Worm (Caenorhabditis elegans) whole organism, L4 larva: ENCODE measurements around the gene M04D8.4.
A peak's percentile ranks its signal among the peaks of the same experiment; 100 is the strongest.

Experiments
- F10B5.3 ChIP-seq: sonication (generic microtip); optimal IDR thresholded peaks from 2 replicates; lab custom pipeline; 2016; ENCODE audit warnings: mild to moderate bottlenecking, missing genetic modification characterization, missing compliant biosample characterization
- F26F4.8 ChIP-seq: fragments of 200-800 bp; sonication (Bioruptor generic); conservative IDR thresholded peaks from 2 replicates; pipeline ENCODE4 v1.3.6; 2022; ENCODE audit warnings: missing genetic modification characterization, missing compliant biosample characterization
- F49E8.2 ChIP-seq: sonication (generic microtip); optimal IDR thresholded peaks from 2 replicates; lab custom pipeline; 2016; ENCODE audit warnings: missing compliant biosample characterization, mild to moderate bottlenecking, missing genetic modification characterization, borderline replicate concordance
- R02D3.7 ChIP-seq: fragments of 150-350 bp; sonication (generic microtip); optimal IDR thresholded peaks from 3 replicates; lab custom pipeline; 2014; ENCODE audit warnings: missing biosample characterization, missing genetic modification characterization
- T20F7.1 ChIP-seq: fragments of 200-800 bp; sonication (Bioruptor generic); optimal IDR thresholded peaks from 2 replicates; lab custom pipeline; 2018; ENCODE audit warnings: mild to moderate bottlenecking, missing genetic modification characterization, missing compliant biosample characterization
- Y75B8A.6 ChIP-seq: fragments of 200-800 bp; sonication (Bioruptor generic); IDR thresholded peaks from 2 replicates; pipeline ENCODE4 v1.3.6; 2022; ENCODE audit warnings: missing genetic modification reagents, missing genetic modification characterization, missing compliant biosample characterization
- aha-1 ChIP-seq: fragments of 150-350 bp; peaks from one replicate; lab custom pipeline; 2014; ENCODE audit warnings: missing biosample characterization, missing genetic modification characterization
- arid-1 ChIP-seq: fragments of 200-800 bp; sonication (Bioruptor generic); conservative IDR thresholded peaks from 2 replicates; pipeline ENCODE4 v1.3.6; 2022; ENCODE audit warnings: missing genetic modification reagents, missing genetic modification characterization, missing compliant biosample characterization
- ceh-20 ChIP-seq: fragments of 200-800 bp; sonication (Bioruptor generic); IDR thresholded peaks from 2 replicates; pipeline ENCODE4 v1.3.6; 2022; ENCODE audit warnings: missing genetic modification reagents, missing genetic modification characterization, missing compliant biosample characterization
- ceh-82 ChIP-seq: sonication (generic microtip); optimal IDR thresholded peaks from 2 replicates; lab custom pipeline; 2017; ENCODE audit warnings: missing biosample characterization, missing genetic modification characterization
- ces-1 ChIP-seq: fragments of 150-350 bp; sonication (generic microtip); optimal IDR thresholded peaks from 4 replicates; lab custom pipeline; 2014; ENCODE audit warnings: missing biosample characterization, missing genetic modification reagents, missing genetic modification characterization
- daf-16 ChIP-seq, 3 experiments: sonication (generic microtip); optimal IDR thresholded peaks; 2 replicates each; lab custom pipeline; 2016 to 2017; ENCODE audit warnings: missing genetic modification characterization in 3 of 3, missing genetic modification reagents in 3 of 3, mild to moderate bottlenecking in 2 of 3, missing compliant biosample characterization in 2 of 3, missing biosample characterization in 1 of 3, moderate library complexity in 1 of 3
- daf-19 ChIP-seq: fragments of 200-800 bp; sonication (Bioruptor generic); conservative IDR thresholded peaks from 2 replicates; pipeline ENCODE4 v1.3.6; 2022; ENCODE audit warnings: missing genetic modification characterization, missing compliant biosample characterization
- daf-8 ChIP-seq: fragments of 200-800 bp; sonication (Bioruptor generic); IDR thresholded peaks from 2 replicates; pipeline ENCODE4 v1.3.6; 2022; ENCODE audit warnings: missing genetic modification characterization, missing compliant biosample characterization
- hlh-11 ChIP-seq: fragments of 200-800 bp; sonication (Bioruptor generic); optimal IDR thresholded peaks from 2 replicates; lab custom pipeline; 2018; ENCODE audit warnings: mild to moderate bottlenecking, missing genetic modification characterization, missing compliant biosample characterization
- lin-13 ChIP-seq: fragments of 150-350 bp; optimal IDR thresholded peaks from 2 replicates; lab custom pipeline; 2014; ENCODE audit warnings: missing biosample characterization, missing genetic modification reagents, missing genetic modification characterization
- lin-38 ChIP-seq: fragments of 200-800 bp; sonication (Bioruptor generic); IDR thresholded peaks from 2 replicates; pipeline ENCODE4 v1.3.6; 2022; ENCODE audit warnings: missing genetic modification reagents, missing genetic modification characterization, missing compliant biosample characterization
- lin-39 ChIP-seq: fragments of 150-350 bp; optimal IDR thresholded peaks from 2 replicates; lab custom pipeline; 2014; ENCODE audit warnings: missing biosample characterization, missing genetic modification reagents, missing genetic modification characterization
- madf-9 ChIP-seq: fragments of 200-800 bp; sonication (Bioruptor generic); conservative IDR thresholded peaks from 2 replicates; pipeline ENCODE4 v1.3.6; 2022; ENCODE audit warnings: missing genetic modification reagents, missing genetic modification characterization, missing compliant biosample characterization
- mdt-29 ChIP-seq: fragments of 200-800 bp; sonication (Bioruptor generic); IDR thresholded peaks from 2 replicates; pipeline ENCODE4 v1.3.6; 2022; ENCODE audit warnings: missing genetic modification reagents, missing genetic modification characterization, missing compliant biosample characterization
- nhr-102 ChIP-seq: sonication (generic microtip); optimal IDR thresholded peaks from 2 replicates; lab custom pipeline; 2016; ENCODE audit warnings: mild to moderate bottlenecking, missing genetic modification characterization, moderate library complexity, missing compliant biosample characterization
- nhr-25 ChIP-seq: sonication (generic microtip); optimal IDR thresholded peaks from 2 replicates; lab custom pipeline; 2017; ENCODE audit warnings: missing genetic modification characterization, mild to moderate bottlenecking, missing compliant biosample characterization, antibody characterized with exemption, moderate library complexity, borderline replicate concordance; ENCODE audit not compliant: insufficient read depth
- nhr-28 ChIP-seq: fragments of 150-350 bp; optimal IDR thresholded peaks from 2 replicates; lab custom pipeline; 2014; ENCODE audit warnings: missing biosample characterization, missing genetic modification characterization
- nhr-48 ChIP-seq: sonication (generic microtip); optimal IDR thresholded peaks from 2 replicates; lab custom pipeline; 2016; ENCODE audit warnings: mild to moderate bottlenecking, missing genetic modification characterization, missing compliant biosample characterization
- nhr-6 ChIP-seq: fragments of 150-350 bp; optimal IDR thresholded peaks from 2 replicates; lab custom pipeline; 2014; ENCODE audit warnings: missing biosample characterization, missing genetic modification characterization
- nhr-77 ChIP-seq: fragments of 150-350 bp; optimal IDR thresholded peaks from 2 replicates; lab custom pipeline; 2014; ENCODE audit warnings: missing biosample characterization, missing genetic modification characterization
- pha-4 ChIP-seq, 2 experiments: fragments of 150-350 bp in 1 of 2; fragments of 200-800 bp in 1 of 2; sonication (Bioruptor generic) in 1 of 2; IDR thresholded peaks in 1 of 2; optimal IDR thresholded peaks in 1 of 2; 2 replicates each; pipeline versions ENCODE4 v1.3.6 to Lab custom; 2014 to 2022; ENCODE audit warnings: missing genetic modification characterization in 2 of 2, missing genetic modification reagents in 2 of 2, missing biosample characterization in 1 of 2, missing compliant biosample characterization in 1 of 2
- php-3 ChIP-seq: fragments of 200-800 bp; sonication (Bioruptor generic); IDR thresholded peaks from 2 replicates; pipeline ENCODE4 v1.3.6; 2022; ENCODE audit warnings: missing genetic modification reagents, missing genetic modification characterization, missing compliant biosample characterization
- pqm-1 ChIP-seq: sonication (generic microtip); optimal IDR thresholded peaks from 2 replicates; lab custom pipeline; 2017; ENCODE audit warnings: missing biosample characterization, missing genetic modification characterization
- rbr-2 ChIP-seq: sonication (generic microtip); optimal IDR thresholded peaks from 2 replicates; lab custom pipeline; 2016; ENCODE audit warnings: missing genotype, missing genetic modification characterization, missing compliant biosample characterization
- sdz-12 ChIP-seq: fragments of 200-800 bp; sonication (Bioruptor generic); optimal IDR thresholded peaks from 2 replicates; lab custom pipeline; 2018; ENCODE audit warnings: mild to moderate bottlenecking, missing genetic modification characterization, missing compliant biosample characterization
- set-16 ChIP-seq: fragments of 200-800 bp; sonication (Bioruptor generic); IDR thresholded peaks from 2 replicates; pipeline ENCODE4 v1.3.6; 2022; ENCODE audit warnings: missing genetic modification reagents, missing genetic modification characterization, missing compliant biosample characterization
- skn-1 ChIP-seq: fragments of 150-350 bp; optimal IDR thresholded peaks from 2 replicates; lab custom pipeline; 2014; ENCODE audit warnings: missing biosample characterization, missing genetic modification characterization
- spr-3 ChIP-seq: fragments of 200-800 bp; sonication (Bioruptor generic); optimal IDR thresholded peaks from 2 replicates; lab custom pipeline; 2018; ENCODE audit warnings: mild to moderate bottlenecking, missing genetic modification characterization, missing compliant biosample characterization
- unc-62 ChIP-seq, 3 experiments: fragments of 150-350 bp in 1 of 3; sonication (generic microtip); optimal IDR thresholded peaks in 2 of 3; peaks in 1 of 3; 1 replicate in 1 of 3; 2 replicates in 2 of 3; lab custom pipeline; 2014 to 2017; ENCODE audit warnings: missing biosample characterization in 3 of 3, missing genetic modification characterization in 3 of 3, missing genetic modification reagents in 3 of 3, missing genotype in 1 of 3
- zag-1 ChIP-seq: fragments of 150-350 bp; optimal IDR thresholded peaks from 2 replicates; lab custom pipeline; 2014; ENCODE audit warnings: missing biosample characterization, missing genetic modification characterization
- zfp-2 ChIP-seq: sonication (generic microtip); optimal IDR thresholded peaks from 2 replicates; lab custom pipeline; 2016; ENCODE audit warnings: mild to moderate bottlenecking, missing genetic modification characterization, missing compliant biosample characterization
- zip-11 ChIP-seq: fragments of 200-800 bp; sonication (Bioruptor generic); IDR thresholded peaks from 2 replicates; pipeline ENCODE4 v1.3.6; 2022; ENCODE audit warnings: missing genetic modification characterization, missing compliant biosample characterization
- ztf-11 ChIP-seq: fragments of 150-350 bp; optimal IDR thresholded peaks from 2 replicates; lab custom pipeline; 2014; ENCODE audit warnings: missing biosample characterization, missing genetic modification characterization

The M04D8.4 gene

ce11 chrIII:10033881-10034280 is 3.4 kb upstream of the M04D8.4 start, which contains the start of gene M04D8.8:
M04D8.8 (plus strand) TSS chrIII:10034181.
- no peak for TF ChIP-seq set-16 (GFP tag; lab: Robert Waterston, UW)
- peak in 1 of 2 experiments; percentile 7 for TF ChIP-seq unc-62 (GFP tag; optimal IDR thresholded peaks at IDR 0.05 in 1 of 2; lab: Kevin White, UChicago)
- no peak for TF ChIP-seq unc-62 (tag; optimal IDR thresholded peaks at IDR 0.05; lab: Kevin White, UChicago)

- TF ChIP-seq zip-11 (GFP tag; lab: Robert Waterston, UW) (no peak), ceh-82 (tag; lab: Kevin White, UChicago) (no peak), skn-1 (tag; lab: Kevin White, UChicago) (no peak), rbr-2 (no peak), hlh-11 (tag; lab: Kevin White, UChicago) (no peak), daf-8 (GFP tag; lab: Robert Waterston, UW) (no peak), lin-13 (GFP tag; lab: Kevin White, UChicago) (no peak), ces-1 (GFP tag; lab: Kevin White, UChicago) (no peak), zag-1 (no peak), spr-3 (no peak), zfp-2 (tag; lab: Kevin White, UChicago) (no peak), nhr-77 (tag; lab: Kevin White, UChicago) (no peak), nhr-25 (tag; lab: Kevin White, UChicago) (no peak), mdt-29 (GFP tag; lab: Robert Waterston, UW) (no peak), daf-19 (no peak), ceh-20 (no peak), pqm-1 (no peak), Y75B8A.6 (GFP tag; lab: Robert Waterston, UW) (no peak), aha-1 (tag; lab: Kevin White, UChicago) (no peak), sdz-12 (GFP tag; lab: Kevin White, UChicago) (no peak)
Observed at ce11 chrIII:10033213-10033612, 2.8 kb upstream of the M04D8.4 start, which contains the start of gene M04D8.5. M04D8.5 (minus strand) TSS chrIII:10033313.

- TF ChIP-seq nhr-102 (tag; lab: Kevin White, UChicago) (no peak), php-3 (GFP tag; lab: Robert Waterston, UW) (no peak), aha-1 (tag; lab: Kevin White, UChicago) (peak; percentile 58)
Observed at ce11 chrIII:10027947-10028346, 2.5 kb downstream of the M04D8.4 start, which contains the start of gene ins-23. ins-23 (plus strand) TSS chrIII:10028247.

DNA sequence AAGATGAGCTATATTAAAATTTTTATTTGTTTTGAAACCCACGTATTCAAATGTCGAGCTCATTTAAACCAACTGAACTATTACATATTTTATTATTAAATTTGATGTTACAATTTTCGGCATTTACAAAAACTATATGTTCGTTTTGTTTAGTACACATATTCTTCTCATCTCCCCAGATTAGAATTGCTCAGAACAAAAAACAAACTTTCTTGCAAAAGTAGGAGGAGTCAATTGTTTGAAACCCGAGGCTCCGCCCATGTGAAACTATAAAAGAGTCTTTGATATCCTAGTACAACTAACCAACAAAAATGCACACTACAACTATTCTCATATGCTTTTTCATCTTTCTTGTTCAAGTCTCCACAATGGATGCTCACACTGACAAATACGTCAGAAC is 4.5 kb downstream of the M04D8.4 start, which contains the start of gene ins-22:
Gene ins-22 (plus strand): TSS at position 301 of the 400 bp plus-strand sequence.
- TF ChIP-seq daf-16 (GFP tag; optimal IDR thresholded peaks at IDR 0.05; lab: Kevin White, UChicago) (no peak), daf-16 (tag; optimal IDR thresholded peaks at IDR 0.05; lab: Kevin White, UChicago) (no peak), spr-3 (no peak), R02D3.7 (tag; lab: Kevin White, UChicago) (no peak), T20F7.1 (no peak), madf-9 (GFP tag; lab: Robert Waterston, UW) (no peak), F26F4.8 (GFP tag; lab: Robert Waterston, UW) (no peak), nhr-48 (tag; lab: Kevin White, UChicago) (no peak), ces-1 (GFP tag; lab: Kevin White, UChicago) (no peak), pha-4 (GFP tag; IDR thresholded peaks at IDR 0.05; lab: Robert Waterston, UW) (no peak), pha-4 (tag; optimal IDR thresholded peaks at IDR 0.05; lab: Kevin White, UChicago) (no peak), lin-38 (GFP tag; lab: Robert Waterston, UW) (no peak)

DNA sequence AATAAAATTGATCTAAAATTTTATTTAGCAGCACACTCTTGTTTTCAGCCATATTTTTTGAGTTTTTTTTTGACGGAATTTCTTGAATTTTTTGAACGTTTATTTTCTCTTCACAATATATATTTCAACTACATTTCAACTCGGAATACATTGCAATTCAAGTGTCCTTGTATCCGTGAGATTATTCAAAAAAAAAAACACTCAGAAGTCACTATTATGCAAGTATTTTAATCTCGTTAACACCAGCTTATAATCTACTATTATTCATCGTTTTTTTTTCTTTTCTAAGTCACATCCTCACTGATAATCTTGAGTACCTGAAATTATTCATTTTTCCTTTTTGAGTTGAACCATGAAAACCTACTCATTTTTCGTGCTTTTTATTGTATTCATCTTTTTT is 7.0 kb downstream of the M04D8.4 start, which contains the start of gene ins-21:
Gene ins-21 (plus strand): TSS at position 301 of the 400 bp plus-strand sequence.
- TF ChIP-seq skn-1 (tag; lab: Kevin White, UChicago) (no peak), nhr-48 (tag; lab: Kevin White, UChicago) (no peak), arid-1 (GFP tag; lab: Robert Waterston, UW) (no peak), F49E8.2 (tag; lab: Kevin White, UChicago) (no peak), php-3 (GFP tag; lab: Robert Waterston, UW) (no peak), F10B5.3 (tag; lab: Kevin White, UChicago) (no peak), sdz-12 (GFP tag; lab: Kevin White, UChicago) (no peak), ztf-11 (no peak), nhr-6 (no peak), nhr-28 (tag; lab: Kevin White, UChicago) (no peak), lin-39 (tag; lab: Kevin White, UChicago) (no peak)
